Worm (Caenorhabditis elegans) whole organism, late embryonic: ENCODE data around the gene F59E12.15.

Experiments used
- ceh-14 ChIP-seq: sonication (generic microtip); optimal IDR thresholded peaks from 2 replicates; lab custom pipeline; 2016; ENCODE audit warnings: missing genotype, missing genetic modification characterization, missing compliant biosample characterization
- ceh-45 ChIP-seq: fragments of 200-800 bp; sonication (Bioruptor generic); IDR thresholded peaks from 2 replicates; pipeline ENCODE4 v1.3.6; 2022; ENCODE audit warnings: missing genetic modification reagents, missing genetic modification characterization, missing compliant biosample characterization
- che-1 ChIP-seq: sonication (generic microtip); optimal IDR thresholded peaks from 2 replicates; lab custom pipeline; 2016; ENCODE audit warnings: mild to moderate bottlenecking, missing genetic modification characterization, missing compliant biosample characterization
- elt-4 ChIP-seq: sonication (generic microtip); optimal IDR thresholded peaks from 2 replicates; lab custom pipeline; 2016; ENCODE audit warnings: missing genetic modification characterization, missing compliant biosample characterization
- hlh-6 ChIP-seq: sonication (generic microtip); optimal IDR thresholded peaks from 2 replicates; lab custom pipeline; 2016; ENCODE audit warnings: missing genotype, missing genetic modification characterization, missing compliant biosample characterization
- lim-6 ChIP-seq: sonication (generic microtip); optimal IDR thresholded peaks from 2 replicates; lab custom pipeline; 2016; ENCODE audit warnings: missing genetic modification characterization, missing compliant biosample characterization
- madf-2 ChIP-seq: sonication (generic microtip); optimal IDR thresholded peaks from 2 replicates; lab custom pipeline; 2017; ENCODE audit warnings: missing genetic modification characterization, missing compliant biosample characterization
- nfya-1 ChIP-seq: sonication (generic microtip); optimal IDR thresholded peaks from 2 replicates; lab custom pipeline; 2017; ENCODE audit warnings: missing genetic modification characterization, mild to moderate bottlenecking, missing compliant biosample characterization, antibody characterized with exemption, moderate library complexity
- nhr-11 ChIP-seq: fragments of 150-350 bp; optimal IDR thresholded peaks from 2 replicates; lab custom pipeline; 2014; ENCODE audit warnings: missing biosample characterization, missing genetic modification characterization
- nhr-232 ChIP-seq: sonication (generic microtip); optimal IDR thresholded peaks from 2 replicates; lab custom pipeline; 2016; ENCODE audit warnings: missing genetic modification characterization, missing compliant biosample characterization
- pros-1 ChIP-seq: fragments of 150-350 bp; optimal IDR thresholded peaks from 2 replicates; lab custom pipeline; 2014; ENCODE audit warnings: missing biosample characterization, missing genetic modification reagents, missing genetic modification characterization
- unc-42 ChIP-seq: sonication (generic microtip); optimal IDR thresholded peaks from 2 replicates; lab custom pipeline; 2016; ENCODE audit warnings: missing genotype, missing genetic modification characterization, missing compliant biosample characterization
- ztf-16 ChIP-seq: sonication (generic microtip); optimal IDR thresholded peaks from 2 replicates; lab custom pipeline; 2017; ENCODE audit warnings: missing genetic modification characterization, missing compliant biosample characterization

DNA sequence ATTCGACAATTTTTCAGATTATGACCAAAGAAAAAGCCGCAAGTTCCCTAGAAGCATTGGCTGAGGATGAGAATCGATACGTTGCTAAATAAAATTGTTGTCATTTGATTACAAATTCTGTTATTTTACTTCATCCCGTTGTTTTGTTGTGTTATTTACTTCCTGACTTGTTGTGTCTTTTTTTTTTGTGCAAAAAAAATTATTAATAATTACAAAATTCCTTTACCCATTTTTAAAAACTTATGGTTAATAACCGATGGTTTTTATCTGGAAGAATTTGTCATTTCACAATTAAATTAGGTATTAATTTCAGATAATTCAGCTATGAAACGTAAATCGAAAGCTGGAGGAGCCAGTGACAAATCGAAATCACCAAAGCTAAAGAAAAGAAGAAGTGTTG is 31.9 kb downstream of the F59E12.15 start, which contains the start of gene C17G10.1:
- TF ChIP-seq lim-6 (tag; lab: Kevin White, UChicago) (no peak), unc-42 (no peak), elt-4 (tag; lab: Kevin White, UChicago) (no peak), ceh-14 (tag; lab: Kevin White, UChicago) (no peak), nhr-232 (tag; lab: Kevin White, UChicago) (no peak), madf-2 (no peak), che-1 (no peak), nfya-1 (no peak), pros-1 (no peak), ceh-45 (GFP tag; lab: Robert Waterston, UW) (no peak), hlh-6 (no peak), ztf-16 (no peak), nhr-11 (tag; lab: Kevin White, UChicago) (no peak)
